Worm (Caenorhabditis elegans) whole organism, L4 larva: ENCODE data around the gene F01D5.7.

Source experiments
- F26F4.8 ChIP-seq: fragments of 200-800 bp; sonication (Bioruptor generic); conservative IDR thresholded peaks from 2 replicates; pipeline ENCODE4 v1.3.6; 2022; ENCODE audit warnings: missing genetic modification characterization, missing compliant biosample characterization
- F49E8.2 ChIP-seq: sonication (generic microtip); optimal IDR thresholded peaks from 2 replicates; lab custom pipeline; 2016; ENCODE audit warnings: missing compliant biosample characterization, mild to moderate bottlenecking, missing genetic modification characterization, borderline replicate concordance
- R02D3.7 ChIP-seq: fragments of 150-350 bp; sonication (generic microtip); optimal IDR thresholded peaks from 3 replicates; lab custom pipeline; 2014; ENCODE audit warnings: missing biosample characterization, missing genetic modification characterization
- T20F7.1 ChIP-seq: fragments of 200-800 bp; sonication (Bioruptor generic); optimal IDR thresholded peaks from 2 replicates; lab custom pipeline; 2018; ENCODE audit warnings: mild to moderate bottlenecking, missing genetic modification characterization, missing compliant biosample characterization
- Y5F2A.4 ChIP-seq: fragments of 200-800 bp; sonication (Bioruptor generic); optimal IDR thresholded peaks from 2 replicates; lab custom pipeline; 2018; ENCODE audit warnings: mild to moderate bottlenecking, missing genetic modification characterization, missing compliant biosample characterization
- Y75B8A.6 ChIP-seq: fragments of 200-800 bp; sonication (Bioruptor generic); IDR thresholded peaks from 2 replicates; pipeline ENCODE4 v1.3.6; 2022; ENCODE audit warnings: missing genetic modification reagents, missing genetic modification characterization, missing compliant biosample characterization
- ZK337.2 ChIP-seq: fragments of 200-800 bp; sonication (Bioruptor generic); IDR thresholded peaks from 2 replicates; pipeline ENCODE4 v1.3.6; 2022; ENCODE audit warnings: missing genetic modification reagents, missing genetic modification characterization, missing compliant biosample characterization
- ceh-32 ChIP-seq: sonication (generic microtip); optimal IDR thresholded peaks from 2 replicates; lab custom pipeline; 2016; ENCODE audit warnings: mild to moderate bottlenecking, missing genetic modification characterization, missing compliant biosample characterization; ENCODE audit not compliant: poor library complexity
- ceh-44 ChIP-seq: fragments of 200-800 bp; sonication (Bioruptor generic); IDR thresholded peaks from 2 replicates; pipeline ENCODE4 v1.3.6; 2022; ENCODE audit warnings: missing genetic modification reagents, missing genetic modification characterization, missing compliant biosample characterization
- ctbp-1 ChIP-seq: fragments of 200-800 bp; sonication (Bioruptor generic); IDR thresholded peaks from 2 replicates; pipeline ENCODE4 v1.3.6; 2022; ENCODE audit warnings: missing genetic modification reagents, missing genetic modification characterization, missing compliant biosample characterization
- daf-16 ChIP-seq, 3 experiments: sonication (generic microtip); optimal IDR thresholded peaks; 2 replicates each; lab custom pipeline; 2016 to 2017; ENCODE audit warnings: missing genetic modification characterization in 3 of 3, missing genetic modification reagents in 3 of 3, mild to moderate bottlenecking in 2 of 3, missing compliant biosample characterization in 2 of 3, missing biosample characterization in 1 of 3, moderate library complexity in 1 of 3
- dmd-6 ChIP-seq: fragments of 200-800 bp; sonication (Bioruptor generic); IDR thresholded peaks from 2 replicates; pipeline ENCODE4 v1.3.6; 2022; ENCODE audit warnings: missing genetic modification reagents, missing genetic modification characterization, missing compliant biosample characterization
- dmd-8 ChIP-seq: fragments of 200-800 bp; sonication (Bioruptor generic); IDR thresholded peaks from 2 replicates; pipeline ENCODE4 v1.3.6; 2022; ENCODE audit warnings: missing genetic modification characterization, missing compliant biosample characterization
- fkh-10 ChIP-seq: fragments of 150-350 bp; optimal IDR thresholded peaks from 2 replicates; lab custom pipeline; 2014; ENCODE audit warnings: missing biosample characterization, missing genetic modification reagents, missing genetic modification characterization
- gei-8 ChIP-seq: fragments of 200-800 bp; sonication (Bioruptor generic); optimal IDR thresholded peaks from 2 replicates; lab custom pipeline; 2018; ENCODE audit warnings: mild to moderate bottlenecking, missing genetic modification characterization, missing compliant biosample characterization
- hif-1 ChIP-seq, 2 experiments: sonication (generic microtip); optimal IDR thresholded peaks; 2 replicates each; lab custom pipeline; 2016 to 2017; ENCODE audit warnings: missing compliant biosample characterization in 2 of 2, missing genetic modification characterization in 2 of 2, missing genetic modification reagents in 2 of 2, missing genotype in 2 of 2, mild to moderate bottlenecking in 1 of 2
- hlh-11 ChIP-seq: fragments of 200-800 bp; sonication (Bioruptor generic); optimal IDR thresholded peaks from 2 replicates; lab custom pipeline; 2018; ENCODE audit warnings: mild to moderate bottlenecking, missing genetic modification characterization, missing compliant biosample characterization
- hlh-30 ChIP-seq: sonication (generic microtip); optimal IDR thresholded peaks from 2 replicates; lab custom pipeline; 2017; ENCODE audit warnings: antibody characterized with exemption, mild to moderate bottlenecking, missing genetic modification characterization, missing compliant biosample characterization; ENCODE audit not compliant: insufficient read depth
- hmg-1.1 ChIP-seq: fragments of 200-800 bp; sonication (Bioruptor generic); IDR thresholded peaks from 2 replicates; pipeline ENCODE4 v1.3.6; 2022; ENCODE audit warnings: missing genetic modification reagents, missing genetic modification characterization, missing compliant biosample characterization
- jun-1 ChIP-seq: fragments of 150-350 bp; optimal IDR thresholded peaks from 2 replicates; lab custom pipeline; 2014; ENCODE audit warnings: missing biosample characterization, missing genetic modification reagents, missing genetic modification characterization
- lin-1 ChIP-seq: fragments of 200-800 bp; sonication (Bioruptor generic); IDR thresholded peaks from 2 replicates; pipeline ENCODE4 v1.3.6; 2022; ENCODE audit warnings: missing genetic modification reagents, missing genetic modification characterization, missing compliant biosample characterization
- lin-38 ChIP-seq: fragments of 200-800 bp; sonication (Bioruptor generic); IDR thresholded peaks from 2 replicates; pipeline ENCODE4 v1.3.6; 2022; ENCODE audit warnings: missing genetic modification reagents, missing genetic modification characterization, missing compliant biosample characterization
- lsy-2 ChIP-seq, 2 experiments: fragments of 150-350 bp in 1 of 2; sonication (generic microtip) in 1 of 2; optimal IDR thresholded peaks; 2 replicates each; lab custom pipeline; 2014 to 2017; ENCODE audit warnings: missing biosample characterization in 2 of 2, missing genetic modification characterization in 2 of 2
- madf-5 ChIP-seq, 2 experiments: fragments of 200-800 bp; sonication (Bioruptor generic); IDR thresholded peaks; 2 replicates each; pipeline ENCODE4 v1.3.6; 2022; ENCODE audit warnings: missing compliant biosample characterization in 2 of 2, missing genetic modification characterization in 2 of 2
- mdt-29 ChIP-seq: fragments of 200-800 bp; sonication (Bioruptor generic); IDR thresholded peaks from 2 replicates; pipeline ENCODE4 v1.3.6; 2022; ENCODE audit warnings: missing genetic modification reagents, missing genetic modification characterization, missing compliant biosample characterization
- mep-1 ChIP-seq: fragments of 150-350 bp; sonication (generic microtip); optimal IDR thresholded peaks from 3 replicates; lab custom pipeline; 2014; ENCODE audit warnings: missing biosample characterization, missing genetic modification characterization
- mes-2 ChIP-seq: sonication (generic microtip); optimal IDR thresholded peaks from 2 replicates; lab custom pipeline; 2016; ENCODE audit warnings: missing genotype, mild to moderate bottlenecking, missing genetic modification characterization, missing compliant biosample characterization; ENCODE audit not compliant: poor library complexity, severe bottlenecking
- mxl-3 ChIP-seq: fragments of 200-800 bp; sonication (Bioruptor generic); optimal IDR thresholded peaks from 2 replicates; lab custom pipeline; 2018; ENCODE audit warnings: mild to moderate bottlenecking, missing genetic modification characterization, missing compliant biosample characterization
- nhr-102 ChIP-seq: sonication (generic microtip); optimal IDR thresholded peaks from 2 replicates; lab custom pipeline; 2016; ENCODE audit warnings: mild to moderate bottlenecking, missing genetic modification characterization, moderate library complexity, missing compliant biosample characterization
- nhr-28 ChIP-seq: fragments of 150-350 bp; optimal IDR thresholded peaks from 2 replicates; lab custom pipeline; 2014; ENCODE audit warnings: missing biosample characterization, missing genetic modification characterization
- nhr-41 ChIP-seq: fragments of 200-800 bp; sonication (Bioruptor generic); IDR thresholded peaks from 2 replicates; pipeline ENCODE4 v1.3.6; 2022; ENCODE audit warnings: missing genetic modification reagents, missing genetic modification characterization, missing compliant biosample characterization
- nhr-42 ChIP-seq: fragments of 200-800 bp; sonication (Bioruptor generic); IDR thresholded peaks from 2 replicates; pipeline ENCODE4 v1.3.6; 2022; ENCODE audit warnings: missing genetic modification characterization, missing compliant biosample characterization
- nhr-48 ChIP-seq: sonication (generic microtip); optimal IDR thresholded peaks from 2 replicates; lab custom pipeline; 2016; ENCODE audit warnings: mild to moderate bottlenecking, missing genetic modification characterization, missing compliant biosample characterization
- pha-4 ChIP-seq, 2 experiments: fragments of 150-350 bp in 1 of 2; fragments of 200-800 bp in 1 of 2; sonication (Bioruptor generic) in 1 of 2; IDR thresholded peaks in 1 of 2; optimal IDR thresholded peaks in 1 of 2; 2 replicates each; pipeline versions ENCODE4 v1.3.6 to Lab custom; 2014 to 2022; ENCODE audit warnings: missing genetic modification characterization in 2 of 2, missing genetic modification reagents in 2 of 2, missing biosample characterization in 1 of 2, missing compliant biosample characterization in 1 of 2
- pqm-1 ChIP-seq: sonication (generic microtip); optimal IDR thresholded peaks from 2 replicates; lab custom pipeline; 2017; ENCODE audit warnings: missing biosample characterization, missing genetic modification characterization
- saeg-2 ChIP-seq: fragments of 200-800 bp; sonication (Bioruptor generic); IDR thresholded peaks from 2 replicates; pipeline ENCODE4 v1.3.6; 2022; ENCODE audit warnings: missing genetic modification reagents, missing genetic modification characterization, missing compliant biosample characterization
- spr-1 ChIP-seq: sonication (generic microtip); optimal IDR thresholded peaks from 2 replicates; lab custom pipeline; 2016; ENCODE audit warnings: mild to moderate bottlenecking, missing genetic modification characterization, missing compliant biosample characterization
- tag-97 ChIP-seq: fragments of 200-800 bp; sonication (Bioruptor generic); IDR thresholded peaks from 2 replicates; pipeline ENCODE4 v1.3.6; 2022; ENCODE audit warnings: missing genetic modification characterization, missing compliant biosample characterization
- tra-1 ChIP-seq: fragments of 200-800 bp; sonication (Bioruptor generic); IDR thresholded peaks from 2 replicates; pipeline ENCODE4 v1.3.6; 2022; ENCODE audit warnings: missing genetic modification reagents, missing genetic modification characterization, missing compliant biosample characterization
- unc-130 ChIP-seq: sonication (generic microtip); optimal IDR thresholded peaks from 2 replicates; lab custom pipeline; 2016; ENCODE audit warnings: missing genetic modification reagents, missing genetic modification characterization, missing compliant biosample characterization
- unc-62 ChIP-seq, 3 experiments: fragments of 150-350 bp in 1 of 3; sonication (generic microtip); optimal IDR thresholded peaks in 2 of 3; peaks in 1 of 3; 1 replicate in 1 of 3; 2 replicates in 2 of 3; lab custom pipeline; 2014 to 2017; ENCODE audit warnings: missing biosample characterization in 3 of 3, missing genetic modification characterization in 3 of 3, missing genetic modification reagents in 3 of 3, missing genotype in 1 of 3
- zag-1 ChIP-seq: fragments of 150-350 bp; optimal IDR thresholded peaks from 2 replicates; lab custom pipeline; 2014; ENCODE audit warnings: missing biosample characterization, missing genetic modification characterization
- ztf-7 ChIP-seq: fragments of 150-350 bp; optimal IDR thresholded peaks from 2 replicates; lab custom pipeline; 2014; ENCODE audit warnings: missing biosample characterization, missing genetic modification characterization

F01D5.7 gene

DNA sequence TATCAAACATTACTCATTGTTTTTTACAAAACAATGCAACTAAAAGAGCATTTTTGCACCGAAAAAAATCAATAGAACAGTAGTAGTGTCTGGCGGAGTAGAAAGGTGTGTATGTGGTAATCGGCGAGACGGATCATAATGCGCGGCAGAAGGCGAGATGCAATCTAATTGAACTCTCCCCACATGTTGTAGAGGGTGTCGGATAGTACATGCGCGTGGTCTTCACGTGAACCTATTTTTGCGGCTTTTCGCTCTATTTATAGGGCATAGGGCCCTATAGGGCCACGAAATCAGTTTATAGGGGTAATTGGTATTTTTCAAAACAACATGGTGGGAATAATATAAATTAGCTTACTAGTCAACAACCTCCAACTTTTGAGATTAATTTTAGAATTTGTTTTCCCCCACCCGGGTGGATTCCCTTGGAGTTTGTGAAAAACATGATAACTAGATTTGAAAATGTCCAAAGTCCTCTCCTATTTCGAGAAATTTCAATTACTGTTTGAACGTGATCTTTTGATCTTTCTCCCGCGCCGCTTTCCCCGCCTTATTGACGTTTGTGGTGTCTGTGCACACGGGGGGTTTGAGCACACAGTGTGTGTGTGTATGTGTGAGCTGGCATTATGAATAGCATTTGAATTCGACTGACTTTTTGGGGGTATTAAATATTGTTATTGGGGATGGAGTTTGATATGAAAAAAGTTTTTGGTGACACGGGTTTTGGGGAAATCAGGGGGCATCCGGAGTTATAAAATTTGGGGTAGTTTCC lies 34.6 kb downstream of the F01D5.7 start (continued):
- TF ChIP-seq dmd-6 (GFP tag; lab: Robert Waterston, UW) (peak; percentile 67), mdt-29 (GFP tag; lab: Robert Waterston, UW) (no peak), ztf-7 (tag; lab: Kevin White, UChicago) (no peak), jun-1 (tag; lab: Kevin White, UChicago) (no peak), hmg-1.1 (GFP tag; lab: Robert Waterston, UW) (no peak), lin-1 (no peak), hif-1 (tag; optimal IDR thresholded peaks at IDR 0.05; lab: Kevin White, UChicago) (no peak), dmd-8 (no peak), nhr-28 (tag; lab: Kevin White, UChicago) (peak; percentile 42), tra-1 (GFP tag; lab: Robert Waterston, UW) (no peak), zag-1 (tag; lab: Kevin White, UChicago) (no peak), F26F4.8 (no peak), pqm-1 (tag; lab: Kevin White, UChicago) (peak; percentile 33), T20F7.1 (GFP tag; lab: Kevin White, UChicago) (no peak), ceh-32 (tag; lab: Kevin White, UChicago) (no peak), nhr-42 (GFP tag; lab: Robert Waterston, UW) (no peak), Y75B8A.6 (GFP tag; lab: Robert Waterston, UW) (no peak), R02D3.7 (tag; lab: Kevin White, UChicago) (no peak), mes-2 (tag; lab: Kevin White, UChicago) (peak; percentile 34), saeg-2 (GFP tag; lab: Robert Waterston, UW) (no peak), Y5F2A.4 (GFP tag; lab: Kevin White, UChicago) (no peak), tag-97 (GFP tag; lab: Robert Waterston, UW) (no peak)

ce11 chrII:14044199-14044598 lies 35.7 kb downstream of the F01D5.7 start:
- peak; percentile 20 for TF ChIP-seq spr-1 (tag; lab: Kevin White, UChicago)
- TF ChIP-seq pha-4 (GFP tag; IDR thresholded peaks at IDR 0.05; lab: Robert Waterston, UW): peak; percentile 57; the same call in 1 of the 2 replicates
- TF ChIP-seq pha-4 (tag; optimal IDR thresholded peaks at IDR 0.05; lab: Kevin White, UChicago): no peak
- peak; percentile 30 for TF ChIP-seq ztf-7 (tag; lab: Kevin White, UChicago)
- TF ChIP-seq fkh-10 (GFP tag; lab: Kevin White, UChicago): peak; percentile 71
- peak; percentile 92 for TF ChIP-seq nhr-28 (tag; lab: Kevin White, UChicago)
- no peak for TF ChIP-seq R02D3.7 (tag; lab: Kevin White, UChicago)
- peak; percentile 87 for TF ChIP-seq nhr-48 (tag; lab: Kevin White, UChicago)
- peak; percentile 77; the same call in 1 of the 2 replicates for TF ChIP-seq lin-1
- peak in 1 of 2 experiments; percentile 93 for TF ChIP-seq unc-62 (GFP tag; optimal IDR thresholded peaks at IDR 0.05 in 1 of 2; lab: Kevin White, UChicago)
- TF ChIP-seq unc-62 (tag; optimal IDR thresholded peaks at IDR 0.05; lab: Kevin White, UChicago): peak; percentile 50
- peak; percentile 72 to 97 for TF ChIP-seq hif-1 (tag; optimal IDR thresholded peaks at IDR 0.05; lab: Kevin White, UChicago)
- TF ChIP-seq jun-1 (tag; lab: Kevin White, UChicago): peak; percentile 13
- TF ChIP-seq unc-130 (GFP tag; lab: Kevin White, UChicago): no peak
- TF ChIP-seq nhr-102: peak; percentile 62
- peak; percentile 40 for TF ChIP-seq lin-38 (GFP tag; lab: Robert Waterston, UW)
- peak in 1 of 2 experiments; percentile 40 for TF ChIP-seq daf-16 (GFP tag; optimal IDR thresholded peaks at IDR 0.05; lab: Kevin White, UChicago)
- peak; percentile 95 for TF ChIP-seq daf-16 (tag; optimal IDR thresholded peaks at IDR 0.05; lab: Kevin White, UChicago)
- no peak for TF ChIP-seq F49E8.2 (tag; lab: Kevin White, UChicago)
- peak in 1 of 2 experiments; percentile 84 for TF ChIP-seq lsy-2 (tag; optimal IDR thresholded peaks at IDR 0.05; lab: Kevin White, UChicago)
- TF ChIP-seq hlh-11 (tag; lab: Kevin White, UChicago): peak; percentile 93
- TF ChIP-seq nhr-41 (GFP tag; lab: Robert Waterston, UW): no peak
- TF ChIP-seq mep-1 (tag; lab: Kevin White, UChicago): peak; percentile 84
- peak; percentile 93 for TF ChIP-seq hlh-30 (tag; lab: Kevin White, UChicago)
- TF ChIP-seq madf-5 (GFP tag; IDR thresholded peaks at IDR 0.05; lab: Robert Waterston, UW): 0 out of 4 replicates have a peak, but pooled peaks of 1 of the 2 experiments have one; percentile 41
- TF ChIP-seq ceh-44 (GFP tag; lab: Robert Waterston, UW): no peak
- peak; percentile 94 for TF ChIP-seq dmd-6 (GFP tag; lab: Robert Waterston, UW)
- peak; percentile 18 for TF ChIP-seq gei-8 (GFP tag; lab: Kevin White, UChicago)
- TF ChIP-seq ctbp-1 (GFP tag; lab: Robert Waterston, UW): peak; percentile 76
- TF ChIP-seq mxl-3: peak; percentile 63
- no peak for TF ChIP-seq tag-97 (GFP tag; lab: Robert Waterston, UW)
- peak; percentile 77; the same call in 1 of the 2 replicates for TF ChIP-seq nhr-42 (GFP tag; lab: Robert Waterston, UW)
- TF ChIP-seq ZK337.2 (GFP tag; lab: Robert Waterston, UW): 0 out of 2 replicates have a peak, but pooled peaks have one; percentile 32
